Worm (Caenorhabditis elegans): ENCODE results near the gene Y54G2A.7.

DNA sequence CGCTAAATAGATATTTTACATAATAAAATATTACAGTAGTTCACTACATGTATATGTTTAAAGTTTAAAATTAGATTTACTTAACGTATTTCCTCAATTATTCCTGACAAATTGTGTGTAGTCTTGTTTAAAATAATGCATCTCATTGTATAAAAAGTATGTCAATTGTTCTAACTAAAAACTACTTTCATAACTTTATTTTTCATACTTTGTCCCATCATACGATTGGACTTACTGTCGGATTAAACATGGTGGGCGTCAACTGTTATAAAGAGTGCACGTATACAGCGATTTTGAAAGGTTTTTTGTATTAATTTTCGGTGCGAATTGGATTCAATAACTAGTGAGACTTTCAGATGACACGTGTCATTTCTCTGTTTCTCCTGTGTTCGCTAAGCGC lies 34.8 kb upstream of the Y54G2A.7 start, which contains the start of gene Y54G2A.32:
- TF ChIP-seq pag-3 (tag; optimal IDR thresholded peaks at IDR 0.05; ENCODE audit: borderline replicate concordance) (no peak), ref-2 (tag; optimal IDR thresholded peaks at IDR 0.05) (no peak), ceh-9 (tag; optimal IDR thresholded peaks at IDR 0.05) (no peak), unc-3 (GFP tag; conservative IDR thresholded peaks at IDR 0.05) (no peak), unc-3 (tag; optimal IDR thresholded peaks at IDR 0.05) (no peak), dve-1 (tag; optimal IDR thresholded peaks at IDR 0.05) (no peak), sdc-2 (tag; optimal IDR thresholded peaks at IDR 0.05) (no peak), elt-2 (tag; optimal IDR thresholded peaks at IDR 0.05) (no peak), ceh-48 (tag; optimal IDR thresholded peaks at IDR 0.05) (no peak)

Measured in whole organism, late embryonic.